Worm (Caenorhabditis elegans) whole organism, L1 larva: ENCODE data around the gene F29B9.1.
A peak's percentile ranks its signal among the peaks of the same experiment; 100 is the strongest.

Experiments used
- C04F5.9 ChIP-seq: sonication (generic microtip); optimal IDR thresholded peaks from 2 replicates; lab custom pipeline; 2016; ENCODE audit warnings: missing genetic modification characterization, missing compliant biosample characterization
- C16A3.4 ChIP-seq: fragments of 150-350 bp; optimal IDR thresholded peaks from 2 replicates; lab custom pipeline; 2014; ENCODE audit warnings: missing biosample characterization, missing genetic modification characterization
- C34B4.2 ChIP-seq: sonication (generic microtip); optimal IDR thresholded peaks from 2 replicates; lab custom pipeline; 2017; ENCODE audit warnings: mild to moderate bottlenecking, missing genetic modification characterization, missing compliant biosample characterization
- Y116A8C.19 ChIP-seq: sonication (generic microtip); optimal IDR thresholded peaks from 2 replicates; lab custom pipeline; 2016; ENCODE audit warnings: missing compliant biosample characterization, missing genetic modification characterization, borderline replicate concordance
- blmp-1 ChIP-seq: fragments of 150-350 bp; optimal IDR thresholded peaks from 2 replicates; lab custom pipeline; 2014; ENCODE audit warnings: missing biosample characterization, missing genetic modification characterization
- ceh-90 ChIP-seq: sonication (generic microtip); optimal IDR thresholded peaks from 2 replicates; lab custom pipeline; 2016; ENCODE audit warnings: missing genetic modification characterization, missing compliant biosample characterization
- ces-1 ChIP-seq: fragments of 150-350 bp; optimal IDR thresholded peaks from 2 replicates; lab custom pipeline; 2014; ENCODE audit warnings: missing biosample characterization, missing genetic modification reagents, missing genetic modification characterization
- dpl-1 ChIP-seq, 3 experiments: fragments of 150-350 bp in 2 of 3; sonication (generic microtip) in 1 of 3; optimal IDR thresholded peaks; 2 replicates each; lab custom pipeline; 2014 to 2017; ENCODE audit warnings: missing biosample characterization in 3 of 3, missing genetic modification characterization in 3 of 3, missing genetic modification reagents in 3 of 3
- efl-1 ChIP-seq, 4 experiments: fragments of 150-350 bp; optimal IDR thresholded peaks in 3 of 4; peaks in 1 of 4; 1 replicate in 1 of 4; 2 replicates in 3 of 4; lab custom pipeline; 2014; ENCODE audit warnings: missing biosample characterization in 2 of 4, missing genetic modification characterization in 2 of 4, missing genetic modification reagents in 2 of 4
- egl-27 ChIP-seq, 2 experiments: fragments of 150-350 bp in 1 of 2; sonication (generic microtip); optimal IDR thresholded peaks; 3 replicates each; lab custom pipeline; 2017 to 2018; ENCODE audit warnings: missing biosample characterization in 2 of 2, missing genetic modification characterization in 2 of 2, missing genetic modification reagents in 2 of 2
- elt-2 ChIP-seq: sonication (generic microtip); optimal IDR thresholded peaks from 2 replicates; lab custom pipeline; 2016; ENCODE audit warnings: missing genetic modification characterization, mild to moderate bottlenecking, inconsistent platforms, missing compliant biosample characterization, missing genetic modification reagents
- fkh-10 ChIP-seq: sonication (generic microtip); optimal IDR thresholded peaks from 2 replicates; lab custom pipeline; 2017; ENCODE audit warnings: missing biosample characterization, missing genetic modification reagents, missing genetic modification characterization
- fkh-4 ChIP-seq: sonication (generic microtip); optimal IDR thresholded peaks from 2 replicates; lab custom pipeline; 2016; ENCODE audit warnings: missing compliant biosample characterization, missing genetic modification characterization, borderline replicate concordance
- grh-1 ChIP-seq: fragments of 200-800 bp; sonication (Bioruptor generic); IDR thresholded peaks from 2 replicates; pipeline ENCODE4 v1.3.6; 2022; ENCODE audit warnings: missing genetic modification reagents, missing genetic modification characterization, missing compliant biosample characterization
- irx-1 ChIP-seq: sonication (generic microtip); optimal IDR thresholded peaks from 2 replicates; lab custom pipeline; 2016; ENCODE audit warnings: missing genetic modification characterization, missing compliant biosample characterization
- isw-1 ChIP-seq: fragments of 200-800 bp; sonication (Bioruptor generic); IDR thresholded peaks from 2 replicates; pipeline ENCODE4 v1.3.6; 2022; ENCODE audit warnings: missing genetic modification characterization, missing compliant biosample characterization
- lin-13 ChIP-seq: fragments of 150-350 bp; optimal IDR thresholded peaks from 2 replicates; lab custom pipeline; 2014; ENCODE audit warnings: missing biosample characterization, missing genetic modification reagents, missing genetic modification characterization
- lin-35 ChIP-seq, 2 experiments: fragments of 150-350 bp; optimal IDR thresholded peaks; 2 replicates each; lab custom pipeline; 2014; ENCODE audit warnings: missing biosample characterization in 2 of 2, missing genetic modification characterization in 2 of 2, missing genetic modification reagents in 2 of 2
- lin-39 ChIP-seq: fragments of 150-350 bp; optimal IDR thresholded peaks from 2 replicates; lab custom pipeline; 2014; ENCODE audit warnings: missing biosample characterization, missing genetic modification reagents, missing genetic modification characterization
- lir-3 ChIP-seq: sonication (generic microtip); optimal IDR thresholded peaks from 2 replicates; lab custom pipeline; 2016; ENCODE audit warnings: mild to moderate bottlenecking, missing genetic modification characterization, moderate library complexity, missing compliant biosample characterization; ENCODE audit not compliant: poor library complexity
- lsy-2 ChIP-seq, 2 experiments: fragments of 150-350 bp; optimal IDR thresholded peaks; 2 replicates each; lab custom pipeline; 2014; ENCODE audit warnings: missing biosample characterization in 2 of 2, missing genetic modification characterization in 2 of 2
- mab-9 ChIP-seq: fragments of 200-800 bp; sonication (Bioruptor generic); IDR thresholded peaks from 2 replicates; pipeline ENCODE4 v1.3.6; 2022; ENCODE audit warnings: missing genetic modification reagents, missing genetic modification characterization, missing compliant biosample characterization
- mdl-1 ChIP-seq, 2 experiments: fragments of 150-350 bp; optimal IDR thresholded peaks; 2 replicates each; lab custom pipeline; 2014 to 2017; ENCODE audit warnings: missing biosample characterization in 2 of 2, missing genetic modification characterization in 2 of 2, inconsistent platforms in 1 of 2
- mep-1 ChIP-seq: fragments of 150-350 bp; optimal IDR thresholded peaks from 2 replicates; lab custom pipeline; 2014; ENCODE audit warnings: missing biosample characterization, missing genetic modification characterization
- nhr-237 ChIP-seq: fragments of 150-350 bp; optimal IDR thresholded peaks from 2 replicates; lab custom pipeline; 2014; ENCODE audit warnings: missing biosample characterization, missing genetic modification characterization
- nhr-47 ChIP-seq: sonication (generic microtip); optimal IDR thresholded peaks from 2 replicates; lab custom pipeline; 2016; ENCODE audit warnings: mild to moderate bottlenecking, missing genetic modification characterization, moderate library complexity, missing compliant biosample characterization
- nhr-71 ChIP-seq: sonication (generic microtip); optimal IDR thresholded peaks from 2 replicates; lab custom pipeline; 2016; ENCODE audit warnings: mild to moderate bottlenecking, missing genetic modification characterization, moderate library complexity, missing compliant biosample characterization
- nhr-76 ChIP-seq: sonication (generic microtip); optimal IDR thresholded peaks from 2 replicates; lab custom pipeline; 2017; ENCODE audit warnings: missing biosample characterization, missing genetic modification characterization
- nhr-90 ChIP-seq: sonication (generic microtip); optimal IDR thresholded peaks from 2 replicates; lab custom pipeline; 2016; ENCODE audit warnings: mild to moderate bottlenecking, missing genetic modification characterization, missing compliant biosample characterization; ENCODE audit not compliant: poor library complexity
- pag-3 ChIP-seq: sonication (generic microtip); optimal IDR thresholded peaks from 2 replicates; lab custom pipeline; 2017; ENCODE audit warnings: missing genetic modification characterization, mild to moderate bottlenecking, missing compliant biosample characterization, antibody characterized with exemption, borderline replicate concordance; ENCODE audit not compliant: insufficient read depth
- rnt-1 ChIP-seq: sonication (generic microtip); optimal IDR thresholded peaks from 2 replicates; lab custom pipeline; 2016; ENCODE audit warnings: mild to moderate bottlenecking, missing genetic modification characterization, moderate library complexity, missing compliant biosample characterization
- sptf-1 ChIP-seq: fragments of 150-350 bp; optimal IDR thresholded peaks from 2 replicates; lab custom pipeline; 2014; ENCODE audit warnings: missing biosample characterization, missing genetic modification characterization
- swsn-7 ChIP-seq: sonication (generic microtip); optimal IDR thresholded peaks from 2 replicates; lab custom pipeline; 2016; ENCODE audit warnings: missing genetic modification characterization, missing compliant biosample characterization
- tbx-2 ChIP-seq: sonication (generic microtip); optimal IDR thresholded peaks from 2 replicates; lab custom pipeline; 2016; ENCODE audit warnings: missing genetic modification characterization, missing compliant biosample characterization
- unc-130 ChIP-seq: fragments of 150-350 bp; optimal IDR thresholded peaks from 2 replicates; lab custom pipeline; 2017; ENCODE audit warnings: missing biosample characterization, missing genetic modification characterization, inconsistent platforms
- unc-30 ChIP-seq: sonication (generic microtip); optimal IDR thresholded peaks from 2 replicates; lab custom pipeline; 2017; ENCODE audit warnings: missing biosample characterization, missing genetic modification characterization
- unc-62 ChIP-seq: fragments of 150-350 bp; optimal IDR thresholded peaks from 2 replicates; lab custom pipeline; 2014; ENCODE audit warnings: missing biosample characterization, missing genetic modification reagents, missing genetic modification characterization
- unc-86 ChIP-seq: sonication (generic microtip); optimal IDR thresholded peaks from 2 replicates; lab custom pipeline; 2016; ENCODE audit warnings: missing genetic modification characterization, missing compliant biosample characterization
- unc-98 ChIP-seq: fragments of 200-800 bp; sonication (Bioruptor generic); IDR thresholded peaks from 2 replicates; pipeline ENCODE4 v1.3.6; 2022; ENCODE audit warnings: missing genetic modification characterization, missing compliant biosample characterization
- vab-15 ChIP-seq: sonication (generic microtip); optimal IDR thresholded peaks from 2 replicates; lab custom pipeline; 2017; ENCODE audit warnings: missing genotype, mild to moderate bottlenecking, missing genetic modification characterization, missing compliant biosample characterization
- xbp-1 ChIP-seq: sonication (generic microtip); optimal IDR thresholded peaks from 2 replicates; lab custom pipeline; 2016; ENCODE audit warnings: missing genetic modification characterization, missing compliant biosample characterization
- zip-4 ChIP-seq: fragments of 200-800 bp; sonication (Bioruptor generic); optimal IDR thresholded peaks from 2 replicates; lab custom pipeline; 2018; ENCODE audit warnings: mild to moderate bottlenecking, missing genetic modification characterization, moderate library complexity, missing compliant biosample characterization
- ztf-11 ChIP-seq, 2 experiments: sonication (generic microtip); optimal IDR thresholded peaks; 2 replicates each; lab custom pipeline; 2016 to 2017; ENCODE audit warnings: missing genetic modification characterization in 2 of 2, missing biosample characterization in 1 of 2, missing compliant biosample characterization in 1 of 2

The F29B9.1 gene

DNA sequence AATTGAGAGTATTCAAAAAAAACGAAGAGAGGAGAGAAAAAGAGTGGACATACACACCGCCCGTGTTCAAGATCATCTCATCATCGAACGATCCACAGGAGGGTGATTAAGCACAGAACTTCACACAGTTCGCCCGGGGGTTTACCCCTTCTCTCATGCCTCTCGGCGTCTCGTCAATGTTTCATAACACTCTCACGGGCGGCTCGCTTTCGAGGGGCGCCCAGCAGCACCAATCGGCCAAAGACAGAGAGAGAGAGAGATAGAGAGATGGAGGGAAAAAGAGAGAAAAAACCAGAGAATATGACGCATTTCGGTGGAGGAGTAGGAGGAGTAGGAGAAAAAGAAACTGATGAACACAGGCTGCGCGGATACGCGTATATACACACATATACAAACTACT, 40.0 kb downstream of the F29B9.1 start (continued):
- TF ChIP-seq unc-130 (tag; lab: Kevin White, UChicago) (peak; percentile 31), C16A3.4 (tag; lab: Kevin White, UChicago) (peak; percentile 41), C34B4.2 (no peak), zip-4 (GFP tag; lab: Kevin White, UChicago) (peak; percentile 12), Y116A8C.19 (no peak), ztf-11 (tag; optimal IDR thresholded peaks at IDR 0.05; lab: Kevin White, UChicago) (no peak), elt-2 (peak; percentile 3), mep-1 (peak; percentile 56), nhr-71 (tag; lab: Kevin White, UChicago) (peak; percentile 75), fkh-4 (no peak), sptf-1 (tag; lab: Kevin White, UChicago) (no peak), pag-3 (tag; lab: Kevin White, UChicago) (no peak)

DNA sequence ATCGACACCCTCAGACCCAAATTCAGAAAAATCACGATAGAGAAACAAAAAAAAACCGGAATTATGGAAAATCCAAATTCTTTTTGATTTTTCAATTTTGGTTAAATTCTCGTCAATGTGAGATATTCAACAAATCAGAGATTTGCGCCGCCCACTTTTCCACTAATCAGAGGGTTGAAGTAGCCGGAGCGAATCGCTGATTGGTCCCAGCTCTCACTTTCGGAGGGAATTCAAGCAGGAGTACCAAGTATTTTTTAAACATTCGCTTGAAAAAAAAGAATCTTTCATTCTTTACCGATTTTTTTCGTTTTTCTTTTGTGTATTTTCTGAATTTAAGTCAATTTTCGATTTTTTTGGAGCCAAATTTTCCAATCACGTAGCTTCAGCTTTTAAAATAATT, 40.7 kb downstream of the F29B9.1 start:
- no peak for TF ChIP-seq C04F5.9 (tag; lab: Kevin White, UChicago)
- TF ChIP-seq dpl-1 (GFP tag; optimal IDR thresholded peaks at IDR 0.05; lab: Kevin White, UChicago) = no peak
- no peak for TF ChIP-seq efl-1 (optimal IDR thresholded peaks at IDR 0.05; lab: Kevin White, UChicago)
- TF ChIP-seq efl-1 (GFP tag; optimal IDR thresholded peaks at IDR 0.05 in 1 of 2; lab: Kevin White, UChicago) = no peak
- TF ChIP-seq egl-27 (tag; optimal IDR thresholded peaks at IDR 0.05; lab: Kevin White, UChicago) = no peak
- TF ChIP-seq lin-39 (tag; lab: Kevin White, UChicago) = no peak
- TF ChIP-seq mep-1 = no peak
- no peak for TF ChIP-seq lin-13 (GFP tag; lab: Kevin White, UChicago)
- TF ChIP-seq unc-62 (GFP tag; lab: Kevin White, UChicago) = no peak
- TF ChIP-seq nhr-237 (tag; lab: Kevin White, UChicago) = no peak
- TF ChIP-seq unc-86 (tag; lab: Kevin White, UChicago) = no peak
- no peak for TF ChIP-seq isw-1 (GFP tag; lab: Robert Waterston, UW)
- TF ChIP-seq grh-1 (GFP tag; lab: Robert Waterston, UW) = no peak
- TF ChIP-seq mdl-1 (tag; optimal IDR thresholded peaks at IDR 0.05; lab: Kevin White, UChicago) = no peak
- no peak for TF ChIP-seq irx-1 (tag; lab: Kevin White, UChicago)
- no peak for TF ChIP-seq pag-3 (tag; lab: Kevin White, UChicago)
- TF ChIP-seq sptf-1 (tag; lab: Kevin White, UChicago) = no peak

DNA sequence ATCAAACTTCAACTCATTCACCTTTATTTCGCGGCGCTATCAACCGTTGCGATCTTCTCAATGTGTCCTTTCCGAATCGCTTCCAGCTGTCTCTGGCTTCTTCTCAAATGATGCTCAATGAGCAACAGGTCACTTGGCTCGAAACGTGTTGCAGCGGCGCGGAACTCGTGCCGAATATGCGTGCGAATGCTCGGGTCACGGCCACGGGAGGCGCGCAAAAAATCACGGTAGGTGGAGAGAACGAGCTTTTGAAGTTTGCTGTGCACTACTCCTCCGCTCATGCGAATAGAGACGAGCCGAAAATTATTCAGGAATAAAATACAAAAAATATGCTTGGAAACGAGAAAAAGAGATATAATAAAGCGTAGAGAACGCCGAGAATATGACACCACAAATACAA, 45.3 kb downstream of the F29B9.1 start, which contains the start of gene cif-1:
cif-1 (minus strand) TSS at position 297 of the 400 bp plus-strand sequence.
- no peak for TF ChIP-seq efl-1 (optimal IDR thresholded peaks at IDR 0.05; lab: Kevin White, UChicago)
- peak in 1 of 2 experiments; percentile 67 for TF ChIP-seq efl-1 (GFP tag; optimal IDR thresholded peaks at IDR 0.05 in 1 of 2; lab: Kevin White, UChicago)
- no peak for TF ChIP-seq nhr-237 (tag; lab: Kevin White, UChicago)
- TF ChIP-seq, all 84 proteins: peak for 1

DNA sequence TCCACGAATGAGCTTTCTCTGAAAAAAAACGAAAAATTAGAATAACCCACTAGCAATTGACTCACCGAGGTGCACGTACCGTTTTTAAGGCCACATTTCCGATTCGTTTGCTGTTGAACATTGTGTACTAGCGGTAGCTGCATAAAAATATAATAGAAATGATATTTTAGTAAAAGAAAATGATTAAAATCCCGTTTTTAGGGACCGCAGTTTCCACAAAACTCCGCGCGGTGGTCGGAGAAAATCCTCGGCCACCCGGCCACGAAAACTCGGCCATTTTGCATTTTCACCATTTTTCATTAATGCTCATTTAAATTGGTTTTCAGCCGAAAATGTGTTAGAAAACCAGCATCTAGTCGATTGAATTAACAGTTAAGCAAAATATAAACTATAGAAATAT, 47.2 kb downstream of the F29B9.1 start, which contains the start of gene yars-2:
yars-2 (minus strand) TSS at position 249 of the 400 bp plus-strand sequence.
- TF ChIP-seq xbp-1 (tag; lab: Kevin White, UChicago) = peak; percentile 10
- no peak for TF ChIP-seq blmp-1 (tag; lab: Kevin White, UChicago)
- peak; percentile 18 for TF ChIP-seq nhr-90 (tag; lab: Kevin White, UChicago)
- no peak for TF ChIP-seq elt-2
- TF ChIP-seq unc-30 = no peak
- no peak for TF ChIP-seq mab-9 (GFP tag; lab: Robert Waterston, UW)
- TF ChIP-seq fkh-10 (GFP tag; lab: Kevin White, UChicago) = no peak
- peak; percentile 73 for TF ChIP-seq rnt-1 (tag; lab: Kevin White, UChicago)
- no peak for TF ChIP-seq unc-98 (GFP tag; lab: Robert Waterston, UW)
- peak; percentile 20 to 48 for TF ChIP-seq lsy-2 (tag; optimal IDR thresholded peaks at IDR 0.05; lab: Kevin White, UChicago)
- no peak for TF ChIP-seq vab-15
- TF ChIP-seq nhr-76 (tag; lab: Kevin White, UChicago) = no peak
- peak; percentile 20 for TF ChIP-seq tbx-2
- TF ChIP-seq dpl-1 (GFP tag; optimal IDR thresholded peaks at IDR 0.05; lab: Kevin White, UChicago) = peak in 1 of 3 experiments; percentile 42
- TF ChIP-seq ces-1 (GFP tag; lab: Kevin White, UChicago) = no peak
- peak; percentile 28 for TF ChIP-seq nhr-71 (tag; lab: Kevin White, UChicago)
- peak; percentile 42 for TF ChIP-seq nhr-47
- TF ChIP-seq zip-4 (GFP tag; lab: Kevin White, UChicago) = no peak
- TF ChIP-seq lin-35 (GFP tag; optimal IDR thresholded peaks at IDR 0.05; lab: Kevin White, UChicago) = peak in 1 of 2 experiments; percentile 4
- peak in 1 of 2 experiments; percentile 6 for TF ChIP-seq ztf-11 (tag; optimal IDR thresholded peaks at IDR 0.05; lab: Kevin White, UChicago)
- peak; percentile 71 for TF ChIP-seq ceh-90 (tag; lab: Kevin White, UChicago)
- no peak for TF ChIP-seq lin-13 (GFP tag; lab: Kevin White, UChicago)
- TF ChIP-seq swsn-7 (tag; lab: Kevin White, UChicago) = no peak
- TF ChIP-seq mdl-1 (tag; optimal IDR thresholded peaks at IDR 0.05; lab: Kevin White, UChicago) = no peak
- peak; percentile 4 to 26 for TF ChIP-seq efl-1 (optimal IDR thresholded peaks at IDR 0.05; lab: Kevin White, UChicago)
- TF ChIP-seq efl-1 (GFP tag; optimal IDR thresholded peaks at IDR 0.05 in 1 of 2; lab: Kevin White, UChicago) = no peak
- peak; percentile 52 for TF ChIP-seq lir-3
- TF ChIP-seq mep-1 = no peak
- TF ChIP-seq nhr-237 (tag; lab: Kevin White, UChicago) = no peak
